Fruit fly (Drosophila melanogaster) whole organism, embryonic: Measurements from ENCODE around the gene dpr4.

Source experiments
- BtbVII ChIP-seq: fragments of 200-800 bp; sonication (Bioruptor generic); optimal IDR thresholded peaks from 3 replicates; lab custom pipeline; 2017; ENCODE audit warnings: missing biosample characterization, mild to moderate bottlenecking, missing genetic modification characterization
- CG10979 ChIP-seq: fragments of 200-800 bp; sonication (Bioruptor generic); optimal IDR thresholded peaks from 2 replicates; lab custom pipeline; 2018; ENCODE audit warnings: missing biosample characterization, mild to moderate bottlenecking, missing genetic modification characterization, moderate library complexity
- CG13287 ChIP-seq: fragments of 200-800 bp; sonication (Bioruptor generic); IDR thresholded peaks from 2 replicates; pipeline ENCODE4 v1.3.6; 2022; ENCODE audit warnings: missing biosample characterization, missing genetic modification characterization; ENCODE audit not compliant: partially characterized antibody
- CG14050 ChIP-seq: fragments of 200-800 bp; sonication (Bioruptor generic); IDR thresholded peaks from 3 replicates; pipeline ENCODE4 v1.3.6; 2022; ENCODE audit warnings: missing biosample characterization, missing genetic modification characterization
- CG15601 ChIP-seq: fragments of 200-800 bp; sonication (Bioruptor generic); optimal IDR thresholded peaks from 3 replicates; lab custom pipeline; 2019; ENCODE audit warnings: missing biosample characterization, mild to moderate bottlenecking, missing genetic modification characterization, moderate library complexity
- CG17186 ChIP-seq: fragments of 200-800 bp; sonication (Bioruptor generic); optimal IDR thresholded peaks from 3 replicates; lab custom pipeline; 2017; ENCODE audit warnings: missing biosample characterization, missing genetic modification reagents, missing genetic modification characterization
- CG1832 ChIP-seq: fragments of 200-800 bp; sonication (Bioruptor generic); optimal IDR thresholded peaks from 2 replicates; lab custom pipeline; 2017; ENCODE audit warnings: missing biosample characterization, mild to moderate bottlenecking, missing genetic modification characterization, inconsistent platforms
- CG3163 ChIP-seq: fragments of 200-800 bp; sonication (Bioruptor generic); optimal IDR thresholded peaks from 3 replicates; lab custom pipeline; 2016; ENCODE audit warnings: missing biosample characterization, missing genetic modification characterization
- CG4282 ChIP-seq: fragments of 200-800 bp; sonication (Bioruptor generic); optimal IDR thresholded peaks from 2 replicates; lab custom pipeline; 2016; ENCODE audit warnings: missing biosample characterization, missing genetic modification characterization
- CG5245 ChIP-seq: fragments of 200-800 bp; sonication (Bioruptor generic); optimal IDR thresholded peaks from 3 replicates; lab custom pipeline; 2016; ENCODE audit warnings: missing biosample characterization, missing genetic modification characterization
- CG5953 ChIP-seq: fragments of 200-800 bp; sonication (Bioruptor generic); IDR thresholded peaks from 2 replicates; pipeline ENCODE4 v1.3.6; 2022; ENCODE audit warnings: missing biosample characterization, missing genetic modification characterization
- CG6254 ChIP-seq: fragments of 200-800 bp; sonication (Bioruptor generic); optimal IDR thresholded peaks from 3 replicates; lab custom pipeline; 2017; ENCODE audit warnings: mild to moderate bottlenecking, missing biosample characterization, missing genetic modification reagents, missing genetic modification characterization
- CG6689 ChIP-seq: fragments of 200-800 bp; sonication (Bioruptor generic); IDR thresholded peaks from 2 replicates; pipeline ENCODE4 v1.3.6; 2022; ENCODE audit warnings: missing biosample characterization, missing genetic modification characterization
- CG7271 ChIP-seq: fragments of 200-800 bp; sonication (Bioruptor generic); optimal IDR thresholded peaks from 2 replicates; lab custom pipeline; 2018; ENCODE audit warnings: missing biosample characterization, mild to moderate bottlenecking, missing genetic modification characterization, moderate library complexity
- CG7839 ChIP-seq: fragments of 200-800 bp; sonication (Bioruptor generic); optimal IDR thresholded peaks from 3 replicates; lab custom pipeline; 2018; ENCODE audit warnings: missing biosample characterization, mild to moderate bottlenecking, missing genetic modification characterization, moderate library complexity
- CG8281 ChIP-seq: fragments of 200-800 bp; sonication (Bioruptor generic); optimal IDR thresholded peaks from 2 replicates; lab custom pipeline; 2018; ENCODE audit warnings: missing biosample characterization, mild to moderate bottlenecking, missing genetic modification characterization, moderate library complexity
- CG8924 ChIP-seq: fragments of 200-800 bp; optimal IDR thresholded peaks from 3 replicates; lab custom pipeline; 2019; ENCODE audit warnings: missing biosample characterization, mild to moderate bottlenecking, missing genetic modification characterization, moderate library complexity
- CkIIα-i1 ChIP-seq: fragments of 200-800 bp; sonication (Bioruptor generic); IDR thresholded peaks from 2 replicates; pipeline ENCODE4 v1.3.6; 2022; ENCODE audit warnings: missing biosample characterization, missing genetic modification characterization
- Dek ChIP-seq: fragments of 200-800 bp; sonication (Bioruptor generic); optimal IDR thresholded peaks from 3 replicates; lab custom pipeline; 2019; ENCODE audit warnings: missing biosample characterization, mild to moderate bottlenecking, missing genetic modification characterization, moderate library complexity
- Dref ChIP-seq: fragments of 200-800 bp; sonication (Bioruptor generic); IDR thresholded peaks from 2 replicates; pipeline ENCODE4 v1.3.6; 2022; ENCODE audit warnings: missing biosample characterization, missing genetic modification characterization
- Ets65A ChIP-seq: fragments of 200-800 bp; sonication (Bioruptor generic); peaks from one replicate; lab custom pipeline; 2016; ENCODE audit warnings: missing biosample characterization, missing genetic modification characterization
- Hr3 ChIP-seq: fragments of 200-800 bp; sonication (Bioruptor generic); optimal IDR thresholded peaks from 3 replicates; lab custom pipeline; 2016; ENCODE audit warnings: missing biosample characterization, missing genetic modification characterization
- MBD-R2 ChIP-seq: fragments of 200-800 bp; sonication (Bioruptor generic); IDR thresholded peaks from 2 replicates; pipeline ENCODE4 v1.3.6; 2022; ENCODE audit warnings: missing biosample characterization, missing genetic modification characterization
- Rx ChIP-seq: fragments of 200-800 bp; sonication (Bioruptor generic); IDR thresholded peaks from 2 replicates; pipeline ENCODE4 v1.3.6; 2022; ENCODE audit warnings: missing biosample characterization, missing genetic modification characterization
- Sin3A ChIP-seq: fragments of >200 bp; optimal IDR thresholded peaks from 2 replicates; lab custom pipeline; 2018
- Sry-β ChIP-seq: fragments of 200-800 bp; sonication (Bioruptor generic); optimal IDR thresholded peaks from 2 replicates; lab custom pipeline; 2018; ENCODE audit warnings: missing biosample characterization, mild to moderate bottlenecking, missing genetic modification characterization, moderate library complexity
- Trl ChIP-seq, 3 experiments: fragments of >200 bp in 2 of 3; fragments of 200-800 bp in 1 of 3; sonication (Bioruptor generic) in 1 of 3; optimal IDR thresholded peaks; 2 replicates in 1 of 3; 3 replicates in 2 of 3; lab custom pipeline; 2016 to 2017; ENCODE audit warnings: missing biosample characterization in 1 of 3, missing genetic modification characterization in 1 of 3
- Xbp1 ChIP-seq: fragments of 200-800 bp; sonication (Bioruptor generic); optimal IDR thresholded peaks from 3 replicates; lab custom pipeline; 2016; ENCODE audit warnings: missing biosample characterization, mild to moderate bottlenecking, missing genetic modification characterization
- cato ChIP-seq: fragments of 200-800 bp; sonication (Bioruptor generic); optimal IDR thresholded peaks from 2 replicates; lab custom pipeline; 2016; ENCODE audit warnings: missing biosample characterization, missing genetic modification characterization, borderline replicate concordance
- dan ChIP-seq: fragments of 200-800 bp; sonication (Bioruptor generic); IDR thresholded peaks from 2 replicates; pipeline ENCODE4 v1.3.6; 2022; ENCODE audit warnings: missing biosample characterization, missing genetic modification characterization
- fru ChIP-seq: fragments of >200 bp; optimal IDR thresholded peaks from 2 replicates; lab custom pipeline; 2017
- gem ChIP-seq: fragments of 200-800 bp; sonication (Bioruptor generic); optimal IDR thresholded peaks from 2 replicates; lab custom pipeline; 2019; ENCODE audit warnings: missing biosample characterization, mild to moderate bottlenecking, missing genetic modification characterization, moderate library complexity
- grau ChIP-seq: fragments of 200-800 bp; optimal IDR thresholded peaks from 3 replicates; lab custom pipeline; 2019; ENCODE audit warnings: missing biosample characterization, mild to moderate bottlenecking, missing genetic modification characterization, moderate library complexity
- grn ChIP-seq: fragments of 200-800 bp; sonication (Bioruptor generic); optimal IDR thresholded peaks from 3 replicates; lab custom pipeline; 2017; ENCODE audit warnings: missing biosample characterization, missing genetic modification characterization
- ind ChIP-seq: fragments of 200-800 bp; sonication (Bioruptor generic); optimal IDR thresholded peaks from 3 replicates; lab custom pipeline; 2016; ENCODE audit warnings: missing biosample characterization, missing genetic modification characterization
- lab ChIP-seq: fragments of 200-800 bp; sonication (Bioruptor generic); optimal IDR thresholded peaks from 3 replicates; lab custom pipeline; 2017; ENCODE audit warnings: missing biosample characterization, missing genetic modification characterization, mild to moderate bottlenecking, moderate library complexity, missing genetic modification reagents
- mam ChIP-seq: fragments of 200-800 bp; sonication (Bioruptor generic); optimal IDR thresholded peaks from 3 replicates; lab custom pipeline; 2016; ENCODE audit warnings: missing biosample characterization, missing genetic modification characterization
- mld ChIP-seq: fragments of 200-800 bp; sonication (Bioruptor generic); IDR thresholded peaks from 3 replicates; pipeline ENCODE4 v1.3.6; 2022; ENCODE audit warnings: missing biosample characterization, missing genetic modification characterization; ENCODE audit not compliant: partially characterized antibody
- nom ChIP-seq: fragments of 200-800 bp; sonication (Bioruptor generic); optimal IDR thresholded peaks from 2 replicates; lab custom pipeline; 2017; ENCODE audit warnings: missing biosample characterization, missing genetic modification characterization, mild to moderate bottlenecking, moderate library complexity, missing genetic modification reagents
- prd ChIP-seq, 3 experiments: fragments of >200 bp in 2 of 3; fragments of 200-800 bp in 1 of 3; sonication (Bioruptor generic) in 1 of 3; optimal IDR thresholded peaks in 2 of 3; IDR thresholded peaks in 1 of 3; 2 replicates in 2 of 3; 3 replicates in 1 of 3; pipeline versions ENCODE4 v1.3.6 to Lab custom; 2017 to 2022; ENCODE audit warnings: missing biosample characterization in 1 of 3, missing genetic modification characterization in 1 of 3
- psq ChIP-seq: fragments of 200-800 bp; sonication (Bioruptor generic); optimal IDR thresholded peaks from 2 replicates; lab custom pipeline; 2017; ENCODE audit warnings: missing biosample characterization, missing genetic modification characterization
- salm ChIP-seq: fragments of 200-800 bp; sonication (Bioruptor generic); optimal IDR thresholded peaks from 2 replicates; lab custom pipeline; 2018; ENCODE audit warnings: missing biosample characterization, mild to moderate bottlenecking, missing genetic modification characterization
- schlank ChIP-seq: fragments of 200-800 bp; sonication (Bioruptor generic); optimal IDR thresholded peaks from 2 replicates; lab custom pipeline; 2018; ENCODE audit warnings: missing biosample characterization, mild to moderate bottlenecking, missing genetic modification characterization
- sens ChIP-seq: fragments of 200-800 bp; sonication (Bioruptor generic); peaks from one replicate; lab custom pipeline; 2016; ENCODE audit warnings: missing biosample characterization, missing genetic modification characterization
- tup ChIP-seq: fragments of 200-800 bp; sonication (Bioruptor generic); optimal IDR thresholded peaks from 2 replicates; lab custom pipeline; 2016; ENCODE audit warnings: missing biosample characterization, mild to moderate bottlenecking, missing genetic modification characterization, moderate library complexity
- tx ChIP-seq: fragments of 200-800 bp; sonication (Bioruptor generic); optimal IDR thresholded peaks from 2 replicates; lab custom pipeline; 2016; ENCODE audit warnings: missing biosample characterization, missing genetic modification characterization
- wek ChIP-seq: fragments of 200-800 bp; sonication (Bioruptor generic); optimal IDR thresholded peaks from 3 replicates; lab custom pipeline; 2018; ENCODE audit warnings: missing biosample characterization, mild to moderate bottlenecking, missing genetic modification characterization, moderate library complexity
- wor ChIP-seq: fragments of 200-800 bp; sonication (Bioruptor generic); IDR thresholded peaks from 2 replicates; pipeline ENCODE4 v1.3.6; 2022; ENCODE audit warnings: missing biosample characterization, missing genetic modification characterization
- yki ChIP-seq: fragments of >200 bp; optimal IDR thresholded peaks from 3 replicates; lab custom pipeline; 2018
- z ChIP-seq: fragments of 200-800 bp; sonication (Bioruptor generic); IDR thresholded peaks from 3 replicates; pipeline ENCODE4 v1.3.6; 2022; ENCODE audit warnings: missing biosample characterization, missing genetic modification characterization
- zfh1 ChIP-seq: fragments of 200-800 bp; sonication (Bioruptor generic); IDR thresholded peaks from 3 replicates; pipeline ENCODE4 v1.3.6; 2022; ENCODE audit warnings: missing biosample characterization, missing genetic modification characterization
- zfh2 ChIP-seq: fragments of 200-800 bp; sonication (Bioruptor generic); optimal IDR thresholded peaks from 2 replicates; lab custom pipeline; 2016; ENCODE audit warnings: missing biosample characterization, missing genetic modification characterization

dpr4 gene

dm6 chr3R:11582253-11582589 is 39.5 kb upstream of the dpr4 start (continued):
- peak; percentile 25 for TF ChIP-seq cato (GFP tag; lab: Kevin White, UChicago)
- TF ChIP-seq CG8281 (tag; lab: Kevin White, UChicago) = no peak
- no peak for TF ChIP-seq Sry-β (GFP tag; lab: Kevin White, UChicago)
- peak; percentile 52 for TF ChIP-seq CG5245
- no peak for TF ChIP-seq CG7271
- peak; percentile 63 for TF ChIP-seq wor (GFP tag; lab: Robert Waterston, UW)
- TF ChIP-seq Rx (GFP tag; lab: Robert Waterston, UW) = peak; percentile 55
- TF ChIP-seq yki (lab: Kevin White, UChicago) = no peak
- TF ChIP-seq prd (optimal IDR thresholded peaks at IDR 0.05; lab: Kevin White, UChicago) = no peak
- peak; percentile 76 for TF ChIP-seq prd (GFP tag; IDR thresholded peaks at IDR 0.05; lab: Robert Waterston, UW)
- TF ChIP-seq gem (tag; lab: Kevin White, UChicago) = no peak
- TF ChIP-seq zfh2 (GFP tag; lab: Kevin White, UChicago) = peak; percentile 11
- TF ChIP-seq CG10979 (tag; lab: Kevin White, UChicago) = peak; percentile 46
- TF ChIP-seq mam = peak; percentile 53
- TF ChIP-seq zfh1 (GFP tag; lab: Robert Waterston, UW) = peak; percentile 75; the same call in 2 of the 3 replicates
- TF ChIP-seq psq (GFP tag; lab: Kevin White, UChicago) = no peak
- no peak for TF ChIP-seq Dref (GFP tag; lab: Robert Waterston, UW)
- TF ChIP-seq grau = peak; percentile 68
- peak; percentile 55 for TF ChIP-seq CG8924 (tag; lab: Kevin White, UChicago)
- peak; percentile 52 for TF ChIP-seq salm (tag; lab: Kevin White, UChicago)
- peak; percentile 78 for TF ChIP-seq CG14050 (GFP tag; lab: Robert Waterston, UW)
- TF ChIP-seq Sin3A (lab: Kevin White, UChicago) = no peak
- TF ChIP-seq fru (lab: Kevin White, UChicago) = no peak
- TF ChIP-seq mld (GFP tag; lab: Robert Waterston, UW) = no peak
- TF ChIP-seq tup (GFP tag; lab: Kevin White, UChicago) = no peak
- peak; percentile 38 for TF ChIP-seq nom (GFP tag; lab: Kevin White, UChicago)
- peak; percentile 89 for TF ChIP-seq Ets65A (GFP tag; lab: Kevin White, UChicago)
- TF ChIP-seq tx (GFP tag; lab: Kevin White, UChicago) = peak; percentile 9
- no peak for TF ChIP-seq z (GFP tag; lab: Robert Waterston, UW)
- TF ChIP-seq wek (GFP tag; lab: Kevin White, UChicago) = no peak
- TF ChIP-seq grn (GFP tag; lab: Kevin White, UChicago) = no peak
- peak; percentile 47 for TF ChIP-seq Dek
- TF ChIP-seq MBD-R2 (GFP tag; lab: Robert Waterston, UW) = 0 out of 2 replicates have a peak, but pooled peaks have one; percentile 26
- TF ChIP-seq Xbp1 (GFP tag; lab: Kevin White, UChicago) = peak; percentile 76
- peak; percentile 27 for TF ChIP-seq CG6254 (GFP tag; lab: Kevin White, UChicago)
- TF ChIP-seq CG4282 = no peak
- peak; percentile 41 for TF ChIP-seq CG3163 (GFP tag; lab: Kevin White, UChicago)
- TF ChIP-seq Hr3 (GFP tag; lab: Kevin White, UChicago) = peak; percentile 57
- TF ChIP-seq BtbVII (GFP tag; lab: Kevin White, UChicago) = no peak
- peak; percentile 90 for TF ChIP-seq sens (GFP tag; lab: Kevin White, UChicago)
- no peak for TF ChIP-seq CG15601 (tag; lab: Kevin White, UChicago)
- no peak for TF ChIP-seq CG13287 (GFP tag; lab: Robert Waterston, UW)
- peak; percentile 77 for TF ChIP-seq CG5953 (GFP tag; lab: Robert Waterston, UW)
- TF ChIP-seq CG7839 (tag; lab: Kevin White, UChicago) = no peak
- no peak for TF ChIP-seq dan (GFP tag; lab: Robert Waterston, UW)
- peak; percentile 68 for TF ChIP-seq ind (GFP tag; lab: Kevin White, UChicago)
- no peak for TF ChIP-seq CG17186 (GFP tag; lab: Kevin White, UChicago)
- peak; percentile 78 for TF ChIP-seq CG6689
- TF ChIP-seq CG1832 (GFP tag; lab: Kevin White, UChicago) = no peak
- no peak for TF ChIP-seq CkIIα-i1 (GFP tag; lab: Robert Waterston, UW)
- no peak for TF ChIP-seq Trl (optimal IDR thresholded peaks at IDR 0.05; lab: Kevin White, UChicago)
- TF ChIP-seq Trl (GFP tag; optimal IDR thresholded peaks at IDR 0.05; lab: Kevin White, UChicago) = peak; percentile 65
- TF ChIP-seq lab (GFP tag; lab: Kevin White, UChicago) = no peak
- TF ChIP-seq schlank = peak; percentile 22
